Fruit fly (Drosophila melanogaster) Kc167 (cell line): Measurements from ENCODE around the gene CG4820.

ENCODE experiments used
- Myc ChIP-seq: fragments of >200 bp; optimal IDR thresholded peaks from 2 replicates; lab custom pipeline; 2017; ENCODE audit warnings: missing external identifiers
- h ChIP-seq: fragments of >200 bp; optimal IDR thresholded peaks from 3 replicates; lab custom pipeline; 2018; ENCODE audit warnings: missing external identifiers
- psq ChIP-seq: fragments of >200 bp; optimal IDR thresholded peaks from 2 replicates; lab custom pipeline; 2017; ENCODE audit warnings: missing external identifiers
- ttk ChIP-seq: sonication (Bioruptor generic); optimal IDR thresholded peaks from 2 replicates; lab custom pipeline; 2017; ENCODE audit warnings: missing external identifiers

DNA sequence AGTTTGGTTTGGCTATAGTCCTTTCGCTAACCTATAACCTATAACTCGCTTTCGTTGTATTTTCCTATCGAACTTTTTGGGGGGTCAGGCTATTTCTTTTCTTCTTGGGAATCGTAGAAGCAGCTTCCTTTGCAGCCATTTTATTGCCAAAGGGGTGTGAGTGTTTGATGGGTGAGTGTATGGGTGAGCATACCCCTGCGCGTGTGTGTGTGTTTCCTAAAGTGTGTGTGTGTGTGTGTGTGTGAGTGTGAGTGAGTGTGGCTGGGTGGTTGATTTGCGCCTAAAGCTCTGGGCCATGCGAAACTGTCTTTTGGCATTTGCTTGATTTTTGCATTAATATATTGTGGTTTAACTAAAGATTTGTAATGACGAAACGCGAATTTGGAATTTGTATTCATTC, 37.4 kb downstream of the CG4820 start:
- TF ChIP-seq Myc (lab: Kevin White, UChicago) (no peak), psq (no peak), h (lab: Kevin White, UChicago) (no peak), ttk (lab: Kevin White, UChicago) (no peak)
